Worm (Caenorhabditis elegans) whole organism, L4 larva: ENCODE results near the gene D1054.1.
A peak's percentile ranks its signal among the peaks of the same experiment; 100 is the strongest.

Source experiments
- F49E8.2 ChIP-seq: sonication (generic microtip); optimal IDR thresholded peaks from 2 replicates; lab custom pipeline; 2016; ENCODE audit warnings: missing compliant biosample characterization, mild to moderate bottlenecking, missing genetic modification characterization, borderline replicate concordance
- T20F7.1 ChIP-seq: fragments of 200-800 bp; sonication (Bioruptor generic); optimal IDR thresholded peaks from 2 replicates; lab custom pipeline; 2018; ENCODE audit warnings: mild to moderate bottlenecking, missing genetic modification characterization, missing compliant biosample characterization
- T26A8.4 ChIP-seq: fragments of 200-800 bp; sonication (Bioruptor generic); IDR thresholded peaks from 2 replicates; pipeline ENCODE4 v1.3.6; 2022; ENCODE audit warnings: missing genetic modification characterization, missing compliant biosample characterization
- ZK337.2 ChIP-seq: fragments of 200-800 bp; sonication (Bioruptor generic); IDR thresholded peaks from 2 replicates; pipeline ENCODE4 v1.3.6; 2022; ENCODE audit warnings: missing genetic modification reagents, missing genetic modification characterization, missing compliant biosample characterization
- aha-1 ChIP-seq: fragments of 150-350 bp; peaks from one replicate; lab custom pipeline; 2014; ENCODE audit warnings: missing biosample characterization, missing genetic modification characterization
- arid-1 ChIP-seq: fragments of 200-800 bp; sonication (Bioruptor generic); conservative IDR thresholded peaks from 2 replicates; pipeline ENCODE4 v1.3.6; 2022; ENCODE audit warnings: missing genetic modification reagents, missing genetic modification characterization, missing compliant biosample characterization
- ceh-44 ChIP-seq: fragments of 200-800 bp; sonication (Bioruptor generic); IDR thresholded peaks from 2 replicates; pipeline ENCODE4 v1.3.6; 2022; ENCODE audit warnings: missing genetic modification reagents, missing genetic modification characterization, missing compliant biosample characterization
- ceh-62 ChIP-seq: sonication (generic microtip); optimal IDR thresholded peaks from 2 replicates; lab custom pipeline; 2017; ENCODE audit warnings: missing biosample characterization, missing genetic modification characterization
- daf-12 ChIP-seq: fragments of 150-350 bp; optimal IDR thresholded peaks from 2 replicates; lab custom pipeline; 2014; ENCODE audit warnings: missing biosample characterization, missing genetic modification reagents, missing genetic modification characterization
- daf-16 ChIP-seq, 3 experiments: sonication (generic microtip); optimal IDR thresholded peaks; 2 replicates each; lab custom pipeline; 2016 to 2017; ENCODE audit warnings: missing genetic modification characterization in 3 of 3, missing genetic modification reagents in 3 of 3, mild to moderate bottlenecking in 2 of 3, missing compliant biosample characterization in 2 of 3, missing biosample characterization in 1 of 3, moderate library complexity in 1 of 3
- dmd-6 ChIP-seq: fragments of 200-800 bp; sonication (Bioruptor generic); IDR thresholded peaks from 2 replicates; pipeline ENCODE4 v1.3.6; 2022; ENCODE audit warnings: missing genetic modification reagents, missing genetic modification characterization, missing compliant biosample characterization
- dve-1 ChIP-seq: sonication (generic microtip); optimal IDR thresholded peaks from 2 replicates; lab custom pipeline; 2017; ENCODE audit warnings: antibody characterized with exemption, mild to moderate bottlenecking, missing genetic modification characterization, missing compliant biosample characterization; ENCODE audit not compliant: insufficient read depth
- gei-8 ChIP-seq: fragments of 200-800 bp; sonication (Bioruptor generic); optimal IDR thresholded peaks from 2 replicates; lab custom pipeline; 2018; ENCODE audit warnings: mild to moderate bottlenecking, missing genetic modification characterization, missing compliant biosample characterization
- hif-1 ChIP-seq, 2 experiments: sonication (generic microtip); optimal IDR thresholded peaks; 2 replicates each; lab custom pipeline; 2016 to 2017; ENCODE audit warnings: missing compliant biosample characterization in 2 of 2, missing genetic modification characterization in 2 of 2, missing genetic modification reagents in 2 of 2, missing genotype in 2 of 2, mild to moderate bottlenecking in 1 of 2
- hlh-11 ChIP-seq: fragments of 200-800 bp; sonication (Bioruptor generic); optimal IDR thresholded peaks from 2 replicates; lab custom pipeline; 2018; ENCODE audit warnings: mild to moderate bottlenecking, missing genetic modification characterization, missing compliant biosample characterization
- hlh-30 ChIP-seq: sonication (generic microtip); optimal IDR thresholded peaks from 2 replicates; lab custom pipeline; 2017; ENCODE audit warnings: antibody characterized with exemption, mild to moderate bottlenecking, missing genetic modification characterization, missing compliant biosample characterization; ENCODE audit not compliant: insufficient read depth
- jun-1 ChIP-seq: fragments of 150-350 bp; optimal IDR thresholded peaks from 2 replicates; lab custom pipeline; 2014; ENCODE audit warnings: missing biosample characterization, missing genetic modification reagents, missing genetic modification characterization
- lin-1 ChIP-seq: fragments of 200-800 bp; sonication (Bioruptor generic); IDR thresholded peaks from 2 replicates; pipeline ENCODE4 v1.3.6; 2022; ENCODE audit warnings: missing genetic modification reagents, missing genetic modification characterization, missing compliant biosample characterization
- lin-39 ChIP-seq: fragments of 150-350 bp; optimal IDR thresholded peaks from 2 replicates; lab custom pipeline; 2014; ENCODE audit warnings: missing biosample characterization, missing genetic modification reagents, missing genetic modification characterization
- lsy-2 ChIP-seq, 2 experiments: fragments of 150-350 bp in 1 of 2; sonication (generic microtip) in 1 of 2; optimal IDR thresholded peaks; 2 replicates each; lab custom pipeline; 2014 to 2017; ENCODE audit warnings: missing biosample characterization in 2 of 2, missing genetic modification characterization in 2 of 2
- madf-5 ChIP-seq, 2 experiments: fragments of 200-800 bp; sonication (Bioruptor generic); IDR thresholded peaks; 2 replicates each; pipeline ENCODE4 v1.3.6; 2022; ENCODE audit warnings: missing compliant biosample characterization in 2 of 2, missing genetic modification characterization in 2 of 2
- madf-9 ChIP-seq: fragments of 200-800 bp; sonication (Bioruptor generic); conservative IDR thresholded peaks from 2 replicates; pipeline ENCODE4 v1.3.6; 2022; ENCODE audit warnings: missing genetic modification reagents, missing genetic modification characterization, missing compliant biosample characterization
- mdl-1 ChIP-seq, 2 experiments: fragments of 150-350 bp in 1 of 2; sonication (generic microtip) in 1 of 2; optimal IDR thresholded peaks; 2 replicates each; lab custom pipeline; 2014 to 2017; ENCODE audit warnings: missing biosample characterization in 2 of 2, missing genetic modification characterization in 2 of 2
- mep-1 ChIP-seq: fragments of 150-350 bp; sonication (generic microtip); optimal IDR thresholded peaks from 3 replicates; lab custom pipeline; 2014; ENCODE audit warnings: missing biosample characterization, missing genetic modification characterization
- mxl-2 ChIP-seq: fragments of 200-800 bp; sonication (Bioruptor generic); conservative IDR thresholded peaks from 2 replicates; pipeline ENCODE4 v1.3.6; 2022; ENCODE audit warnings: missing genetic modification reagents, missing genetic modification characterization, missing compliant biosample characterization
- mxl-3 ChIP-seq: fragments of 200-800 bp; sonication (Bioruptor generic); optimal IDR thresholded peaks from 2 replicates; lab custom pipeline; 2018; ENCODE audit warnings: mild to moderate bottlenecking, missing genetic modification characterization, missing compliant biosample characterization
- nhr-11 ChIP-seq: fragments of 150-350 bp; optimal IDR thresholded peaks from 2 replicates; lab custom pipeline; 2014; ENCODE audit warnings: missing biosample characterization, missing genetic modification characterization
- nhr-28 ChIP-seq: fragments of 150-350 bp; optimal IDR thresholded peaks from 2 replicates; lab custom pipeline; 2014; ENCODE audit warnings: missing biosample characterization, missing genetic modification characterization
- nhr-48 ChIP-seq: sonication (generic microtip); optimal IDR thresholded peaks from 2 replicates; lab custom pipeline; 2016; ENCODE audit warnings: mild to moderate bottlenecking, missing genetic modification characterization, missing compliant biosample characterization
- nhr-6 ChIP-seq: fragments of 150-350 bp; optimal IDR thresholded peaks from 2 replicates; lab custom pipeline; 2014; ENCODE audit warnings: missing biosample characterization, missing genetic modification characterization
- nhr-76 ChIP-seq: fragments of 150-350 bp; optimal IDR thresholded peaks from 2 replicates; lab custom pipeline; 2014; ENCODE audit warnings: missing biosample characterization, missing genetic modification characterization
- pha-4 ChIP-seq, 2 experiments: fragments of 150-350 bp in 1 of 2; fragments of 200-800 bp in 1 of 2; sonication (Bioruptor generic) in 1 of 2; IDR thresholded peaks in 1 of 2; optimal IDR thresholded peaks in 1 of 2; 2 replicates each; pipeline versions ENCODE4 v1.3.6 to Lab custom; 2014 to 2022; ENCODE audit warnings: missing genetic modification characterization in 2 of 2, missing genetic modification reagents in 2 of 2, missing biosample characterization in 1 of 2, missing compliant biosample characterization in 1 of 2
- pqm-1 ChIP-seq: sonication (generic microtip); optimal IDR thresholded peaks from 2 replicates; lab custom pipeline; 2017; ENCODE audit warnings: missing biosample characterization, missing genetic modification characterization
- rbr-2 ChIP-seq: sonication (generic microtip); optimal IDR thresholded peaks from 2 replicates; lab custom pipeline; 2016; ENCODE audit warnings: missing genotype, missing genetic modification characterization, missing compliant biosample characterization
- set-16 ChIP-seq: fragments of 200-800 bp; sonication (Bioruptor generic); IDR thresholded peaks from 2 replicates; pipeline ENCODE4 v1.3.6; 2022; ENCODE audit warnings: missing genetic modification reagents, missing genetic modification characterization, missing compliant biosample characterization
- unc-39 ChIP-seq: sonication (generic microtip); optimal IDR thresholded peaks from 2 replicates; lab custom pipeline; 2017; ENCODE audit warnings: missing biosample characterization, missing genetic modification characterization
- unc-62 ChIP-seq, 3 experiments: fragments of 150-350 bp in 1 of 3; sonication (generic microtip); optimal IDR thresholded peaks in 2 of 3; peaks in 1 of 3; 1 replicate in 1 of 3; 2 replicates in 2 of 3; lab custom pipeline; 2014 to 2017; ENCODE audit warnings: missing biosample characterization in 3 of 3, missing genetic modification characterization in 3 of 3, missing genetic modification reagents in 3 of 3, missing genotype in 1 of 3

D1054.1 gene

ce11 chrV:10725424-10725951 is 44.5 kb downstream of the D1054.1 start:
- peak; percentile 4 to 36 for TF ChIP-seq mdl-1 (tag; optimal IDR thresholded peaks at IDR 0.05; lab: Kevin White, UChicago)
- TF ChIP-seq daf-12, result no peak
- no peak for TF ChIP-seq madf-9 (GFP tag; lab: Robert Waterston, UW)
- TF ChIP-seq dmd-6 (GFP tag; lab: Robert Waterston, UW), result peak; percentile 11; the same call in 1 of the 2 replicates
- peak; percentile 56 for TF ChIP-seq hlh-30
- TF ChIP-seq hlh-11 (tag; lab: Kevin White, UChicago), result peak; percentile 36
- no peak for TF ChIP-seq hif-1 (tag; optimal IDR thresholded peaks at IDR 0.05; lab: Kevin White, UChicago)
- TF ChIP-seq daf-16 (GFP tag; optimal IDR thresholded peaks at IDR 0.05; lab: Kevin White, UChicago), result no peak
- peak; percentile 9 for TF ChIP-seq daf-16 (tag; optimal IDR thresholded peaks at IDR 0.05; lab: Kevin White, UChicago)
- TF ChIP-seq aha-1, result peak; percentile 56
- peak; percentile 92 for TF ChIP-seq nhr-28 (tag; lab: Kevin White, UChicago)
- TF ChIP-seq dve-1 (tag; lab: Kevin White, UChicago), result peak; percentile 10

ce11 chrV:10724472-10724871 is 45.5 kb downstream of the D1054.1 start:
- TF ChIP-seq T20F7.1 (no peak), aha-1 (peak; percentile 89), nhr-48 (tag; lab: Kevin White, UChicago) (no peak), rbr-2 (no peak), arid-1 (GFP tag; lab: Robert Waterston, UW) (no peak), hlh-30 (peak; percentile 70), hlh-11 (tag; lab: Kevin White, UChicago) (peak; percentile 4), ceh-44 (no peak)

DNA sequence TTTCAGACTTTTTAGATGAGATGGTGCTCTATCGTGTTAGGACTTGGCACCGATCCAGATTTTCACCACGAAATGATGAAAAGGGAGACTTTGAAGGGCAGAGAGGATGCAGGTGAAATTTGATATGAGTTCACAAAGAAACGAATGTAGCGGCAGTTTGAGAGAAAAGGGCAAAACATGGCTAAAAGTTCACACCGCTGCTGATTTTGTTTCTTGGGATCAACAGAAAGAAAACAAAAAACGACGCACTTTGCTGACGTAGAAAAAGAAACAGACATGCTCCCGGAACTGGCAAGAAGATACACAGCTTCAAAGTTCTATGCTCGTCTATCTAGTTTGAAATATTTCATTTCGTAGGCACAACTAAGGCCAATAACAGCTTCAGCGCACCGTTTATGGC is 46.4 kb downstream of the D1054.1 start:
- TF ChIP-seq daf-16 (GFP tag; optimal IDR thresholded peaks at IDR 0.05; lab: Kevin White, UChicago), result peak in 1 of 2 experiments; percentile 41
- TF ChIP-seq daf-16 (tag; optimal IDR thresholded peaks at IDR 0.05; lab: Kevin White, UChicago), result no peak
- no peak for TF ChIP-seq lin-1 (GFP tag; lab: Robert Waterston, UW)
- peak in 1 of 2 experiments; percentile 99 for TF ChIP-seq unc-62 (GFP tag; optimal IDR thresholded peaks at IDR 0.05 in 1 of 2; lab: Kevin White, UChicago)
- no peak for TF ChIP-seq unc-62 (tag; optimal IDR thresholded peaks at IDR 0.05; lab: Kevin White, UChicago)
- TF ChIP-seq nhr-11, result peak; percentile 34

DNA sequence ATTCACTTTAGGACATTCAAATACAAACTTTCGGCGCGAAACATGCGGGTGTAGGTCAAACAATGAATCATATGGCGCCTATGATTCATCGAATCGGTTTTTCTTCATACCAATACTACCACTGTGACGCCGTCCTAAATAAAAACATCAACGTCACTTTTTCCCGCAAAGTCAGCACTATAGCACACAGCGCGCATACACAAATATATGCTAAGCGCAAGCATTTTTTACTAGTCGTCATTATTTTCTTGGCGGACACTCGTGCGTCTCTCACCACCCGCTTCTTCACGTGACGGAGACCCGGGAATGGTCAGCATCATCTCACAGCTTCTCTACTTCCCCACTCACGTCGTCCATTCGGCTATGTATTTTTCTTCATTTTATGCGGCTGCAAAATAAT is 46.8 kb downstream of the D1054.1 start:
- TF ChIP-seq nhr-6 (peak; percentile 30), rbr-2 (peak; percentile 0), hlh-30 (peak; percentile 89), mdl-1 (tag; optimal IDR thresholded peaks at IDR 0.05; lab: Kevin White, UChicago) (peak in 1 of 2 experiments; percentile 68), mep-1 (tag; lab: Kevin White, UChicago) (peak; percentile 4), unc-62 (GFP tag; optimal IDR thresholded peaks at IDR 0.05 in 1 of 2; lab: Kevin White, UChicago) (peak in 1 of 2 experiments; percentile 25), unc-62 (tag; optimal IDR thresholded peaks at IDR 0.05; lab: Kevin White, UChicago) (no peak), ZK337.2 (GFP tag; lab: Robert Waterston, UW) (no peak), nhr-76 (tag; lab: Kevin White, UChicago) (no peak), pqm-1 (tag; lab: Kevin White, UChicago) (no peak), dve-1 (tag; lab: Kevin White, UChicago) (peak; percentile 61), aha-1 (peak; percentile 89), pha-4 (GFP tag; IDR thresholded peaks at IDR 0.05; lab: Robert Waterston, UW) (no peak), pha-4 (tag; optimal IDR thresholded peaks at IDR 0.05; lab: Kevin White, UChicago) (peak; percentile 17), hif-1 (tag; optimal IDR thresholded peaks at IDR 0.05; lab: Kevin White, UChicago) (no peak), jun-1 (no peak), F49E8.2 (tag; lab: Kevin White, UChicago) (no peak), T20F7.1 (no peak), daf-12 (no peak), lsy-2 (tag; optimal IDR thresholded peaks at IDR 0.05; lab: Kevin White, UChicago) (peak in 1 of 2 experiments; percentile 19)

ce11 chrV:10722595-10722994 is 47.4 kb downstream of the D1054.1 start:
- no peak for TF ChIP-seq T26A8.4
- TF ChIP-seq nhr-28 (tag; lab: Kevin White, UChicago), result peak; percentile 23
- no peak for TF ChIP-seq ceh-62 (tag; lab: Kevin White, UChicago)
- TF ChIP-seq hlh-11 (tag; lab: Kevin White, UChicago), result peak; percentile 23
- TF ChIP-seq lin-39 (tag; lab: Kevin White, UChicago), result no peak
- TF ChIP-seq pha-4 (GFP tag; IDR thresholded peaks at IDR 0.05; lab: Robert Waterston, UW), result no peak
- peak; percentile 21 for TF ChIP-seq pha-4 (tag; optimal IDR thresholded peaks at IDR 0.05; lab: Kevin White, UChicago)
- peak; percentile 38 for TF ChIP-seq nhr-11
- no peak for TF ChIP-seq gei-8
- no peak for TF ChIP-seq daf-16 (GFP tag; optimal IDR thresholded peaks at IDR 0.05; lab: Kevin White, UChicago)
- TF ChIP-seq daf-16 (tag; optimal IDR thresholded peaks at IDR 0.05; lab: Kevin White, UChicago), result peak; percentile 9
- TF ChIP-seq set-16, result 0 out of 2 replicates have a peak, but pooled peaks have one; percentile 12
- no peak for TF ChIP-seq unc-39 (tag; lab: Kevin White, UChicago)
- TF ChIP-seq mxl-3 (GFP tag; lab: Kevin White, UChicago), result no peak
- no peak for TF ChIP-seq mxl-2
- TF ChIP-seq hlh-30, result peak; percentile 93
- TF ChIP-seq madf-5 (GFP tag; IDR thresholded peaks at IDR 0.05; lab: Robert Waterston, UW), result no peak
